Worm (Caenorhabditis elegans): ENCODE results near the gene osm-6.

ce11 chrV:11951227-11951626, 24.0 kb upstream of the osm-6 start:
- TF ChIP-seq lim-6 (tag; optimal IDR thresholded peaks at IDR 0.05) (no peak), rnt-1 (tag; optimal IDR thresholded peaks at IDR 0.05) (no peak), sox-4 (tag; optimal IDR thresholded peaks at IDR 0.05) (no peak), ttx-3 (tag; optimal IDR thresholded peaks at IDR 0.05) (no peak), Y22D7AL.16 (tag; optimal IDR thresholded peaks at IDR 0.05) (no peak)
